Fruit fly (Drosophila melanogaster): Measurements from ENCODE around the gene Rala.

The Rala gene

dm6 chrX:3748248-3748647 is 28.8 kb upstream of the Rala start:
- peak; percentile 48 for TF ChIP-seq ATbp (GFP tag; optimal IDR thresholded peaks at IDR 0.05)
- no peak for TF ChIP-seq NK7.1 (GFP tag; optimal IDR thresholded peaks at IDR 0.05)
- peak; percentile 19 for TF ChIP-seq CG4854 (GFP tag; optimal IDR thresholded peaks at IDR 0.05)
- TF ChIP-seq CG16863 (GFP tag; optimal IDR thresholded peaks at IDR 0.05): no peak
- TF ChIP-seq CG10147 (GFP tag; optimal IDR thresholded peaks at IDR 0.05): peak; percentile 82
- peak; percentile 73 for TF ChIP-seq caup (GFP tag; optimal IDR thresholded peaks at IDR 0.05; ENCODE audit: severe bottlenecking)
- no peak for TF ChIP-seq CG12744 (GFP tag; optimal IDR thresholded peaks at IDR 0.05)
- TF ChIP-seq vfl (GFP tag; optimal IDR thresholded peaks at IDR 0.05): peak; percentile 11
- peak in 1 of 2 experiments; percentile 87 for TF ChIP-seq eve (GFP tag; optimal IDR thresholded peaks at IDR 0.05)
- peak; percentile 15 for TF ChIP-seq trh (GFP tag; optimal IDR thresholded peaks at IDR 0.05)
- TF ChIP-seq wek (GFP tag; optimal IDR thresholded peaks at IDR 0.05): no peak
- TF ChIP-seq CG2199 (GFP tag; IDR thresholded peaks at IDR 0.05): no peak
- peak; percentile 69 for TF ChIP-seq fd96Cb (tag; optimal IDR thresholded peaks at IDR 0.05)
- TF ChIP-seq Abd-B (GFP tag; optimal IDR thresholded peaks at IDR 0.05): peak; percentile 49
- TF ChIP-seq Dp (GFP tag; optimal IDR thresholded peaks at IDR 0.05): no peak
- no peak for TF ChIP-seq CG16813 (GFP tag; IDR thresholded peaks at IDR 0.05; ENCODE audit: partially characterized antibody)
- peak; percentile 17 for TF ChIP-seq Ravus (GFP tag; IDR thresholded peaks at IDR 0.05)
- TF ChIP-seq dimm (GFP tag; IDR thresholded peaks at IDR 0.05): 0 out of 2 replicates have a peak, but pooled peaks have one; percentile 3
- TF ChIP-seq Ptx1 (GFP tag; IDR thresholded peaks at IDR 0.05): peak; percentile 65
- no peak for TF ChIP-seq sna (GFP tag; IDR thresholded peaks at IDR 0.05; ENCODE audit: partially characterized antibody)
- TF ChIP-seq CG8290 (GFP tag; optimal IDR thresholded peaks at IDR 0.05): no peak
- TF ChIP-seq CG8290 (tag; optimal IDR thresholded peaks at IDR 0.05): peak in 1 of 2 experiments; percentile 44
- TF ChIP-seq CG8388 (GFP tag; optimal IDR thresholded peaks at IDR 0.05): peak; percentile 52
- no peak for TF ChIP-seq chinmo (GFP tag; IDR thresholded peaks at IDR 0.05; ENCODE audit: partially characterized antibody)
- no peak for TF ChIP-seq pnt (GFP tag; optimal IDR thresholded peaks at IDR 0.05)
- TF ChIP-seq CG9817 (tag; optimal IDR thresholded peaks at IDR 0.05): peak; percentile 58
- no peak for TF ChIP-seq ab (GFP tag; optimal IDR thresholded peaks at IDR 0.05)
- TF ChIP-seq HLH4C (GFP tag; IDR thresholded peaks at IDR 0.05; ENCODE audit: partially characterized antibody): no peak
- no peak for TF ChIP-seq sc (optimal IDR thresholded peaks at IDR 0.05)
- TF ChIP-seq sc (GFP tag; optimal IDR thresholded peaks at IDR 0.05): peak; percentile 22
- no peak for TF ChIP-seq CG31388 (GFP tag; optimal IDR thresholded peaks at IDR 0.05)
- peak; percentile 18 for TF ChIP-seq CG4328 (GFP tag; optimal IDR thresholded peaks at IDR 0.05)
- TF ChIP-seq chn (GFP tag; optimal IDR thresholded peaks at IDR 0.05): no peak
- TF ChIP-seq CG14667 (GFP tag; IDR thresholded peaks at IDR 0.05): peak; percentile 45
- peak; percentile 69 for TF ChIP-seq lmd (GFP tag; IDR thresholded peaks at IDR 0.05)
- TF ChIP-seq tgo (GFP tag; IDR thresholded peaks at IDR 0.05): peak; percentile 65; the same call in 2 of the 3 replicates
- peak; percentile 51 for TF ChIP-seq kah (GFP tag; optimal IDR thresholded peaks at IDR 0.05)
- TF ChIP-seq MBD-R2 (GFP tag; IDR thresholded peaks at IDR 0.05): 0 out of 2 replicates have a peak, but pooled peaks have one; percentile 9
- TF ChIP-seq tll (GFP tag; optimal IDR thresholded peaks at IDR 0.05): no peak
- no peak for TF ChIP-seq CG10565 (GFP tag; optimal IDR thresholded peaks at IDR 0.05)
- TF ChIP-seq CG9876 (GFP tag; optimal IDR thresholded peaks at IDR 0.05): no peak
- no peak for TF ChIP-seq amos (GFP tag; IDR thresholded peaks at IDR 0.05; ENCODE audit: partially characterized antibody)
- TF ChIP-seq CG14965 (GFP tag; optimal IDR thresholded peaks at IDR 0.05; ENCODE audit: borderline replicate concordance): no peak
- TF ChIP-seq Adf1 (GFP tag; IDR thresholded peaks at IDR 0.05): no peak
- TF ChIP-seq cad (GFP tag; optimal IDR thresholded peaks at IDR 0.05): no peak
- TF ChIP-seq CG13775 (GFP tag; optimal IDR thresholded peaks at IDR 0.05): peak; percentile 68
- TF ChIP-seq salm (tag; optimal IDR thresholded peaks at IDR 0.05): peak; percentile 47
- no peak for TF ChIP-seq MESR4 (GFP tag; optimal IDR thresholded peaks at IDR 0.05)
- TF ChIP-seq Lpt (GFP tag; optimal IDR thresholded peaks at IDR 0.05): no peak
- TF ChIP-seq CG3726 (GFP tag; IDR thresholded peaks at IDR 0.05): 0 out of 3 replicates have a peak, but pooled peaks have one; percentile 40
- peak; percentile 59 for TF ChIP-seq CG9437 (GFP tag; optimal IDR thresholded peaks at IDR 0.05)
